Fruit fly (Drosophila melanogaster) whole organism, wandering third instar larva: ENCODE measurements around the gene Gld.

Experiments used
- CG32264 ChIP-seq: fragments of 200-800 bp; sonication (Bioruptor generic); optimal IDR thresholded peaks from 2 replicates; lab custom pipeline; 2016; ENCODE audit warnings: missing biosample characterization, missing genetic modification characterization
- CrebA ChIP-seq: fragments of 200-800 bp; sonication (Bioruptor generic); optimal IDR thresholded peaks from 2 replicates; lab custom pipeline; 2016; ENCODE audit warnings: missing biosample characterization, mild to moderate bottlenecking, missing genetic modification characterization, borderline replicate concordance
- Dif ChIP-seq: fragments of 200-275, 200-300 bp; sonication (Bioruptor generic); optimal IDR thresholded peaks from 2 replicates; lab custom pipeline; 2018; ENCODE audit warnings: missing biosample characterization, missing genetic modification characterization; ENCODE audit not compliant: partially characterized antibody
- GATAd ChIP-seq: sonication (Bioruptor generic); optimal IDR thresholded peaks from 2 replicates; lab custom pipeline; 2016; ENCODE audit warnings: missing biosample characterization, missing genetic modification characterization
- HLH106 ChIP-seq: fragments of 200-800 bp; optimal IDR thresholded peaks from 3 replicates; lab custom pipeline; 2019; ENCODE audit warnings: missing biosample characterization, mild to moderate bottlenecking, missing genetic modification characterization, moderate library complexity
- Hnf4 ChIP-seq: fragments of 200-800 bp; sonication (Bioruptor generic); optimal IDR thresholded peaks from 2 replicates; lab custom pipeline; 2016; ENCODE audit warnings: missing biosample characterization, mild to moderate bottlenecking, missing genetic modification characterization
- Hr78 ChIP-seq: fragments of >200 bp; optimal IDR thresholded peaks from 2 replicates; lab custom pipeline; 2017; ENCODE audit warnings: missing biosample characterization, missing genetic modification characterization
- Mio ChIP-seq: sonication (Bioruptor generic); optimal IDR thresholded peaks from 2 replicates; lab custom pipeline; 2016; ENCODE audit warnings: missing biosample characterization, missing genetic modification characterization
- N ChIP-seq: fragments of >200 bp; optimal IDR thresholded peaks from 2 replicates; lab custom pipeline; 2018; ENCODE audit warnings: missing biosample characterization, missing external identifiers, missing genetic modification characterization
- Sp1 ChIP-seq: fragments of 200-800 bp; sonication (Bioruptor generic); optimal IDR thresholded peaks from 3 replicates; lab custom pipeline; 2019; ENCODE audit warnings: missing biosample characterization, mild to moderate bottlenecking, missing genetic modification characterization, moderate library complexity
- dl ChIP-seq, 2 experiments: fragments of 175-275, 200-275 bp in 1 of 2; fragments of 200-275 bp in 1 of 2; sonication (Bioruptor generic); optimal IDR thresholded peaks; lab custom pipeline; 2018; ENCODE audit warnings: mild to moderate bottlenecking in 2 of 2, missing biosample characterization in 2 of 2, missing genetic modification characterization in 2 of 2, moderate library complexity in 2 of 2; ENCODE audit not compliant: partially characterized antibody in 2 of 2, insufficient read depth in 1 of 2
- dmrt93B ChIP-seq: fragments of 200-800 bp; sonication (Bioruptor generic); optimal IDR thresholded peaks from 2 replicates; lab custom pipeline; 2018; ENCODE audit warnings: missing biosample characterization, mild to moderate bottlenecking, missing genetic modification characterization
- ey ChIP-seq: fragments of 200-800 bp; sonication (Bioruptor generic); optimal IDR thresholded peaks from 2 replicates; lab custom pipeline; 2016; ENCODE audit warnings: missing biosample characterization, missing genetic modification characterization
- fru ChIP-seq: fragments of 200-800 bp; sonication (Bioruptor generic); optimal IDR thresholded peaks from 3 replicates; lab custom pipeline; 2016; ENCODE audit warnings: missing biosample characterization, mild to moderate bottlenecking, missing genetic modification characterization
- h ChIP-seq: fragments of 200-800 bp; sonication (Bioruptor generic); optimal IDR thresholded peaks from 3 replicates; lab custom pipeline; 2016; ENCODE audit warnings: missing biosample characterization, mild to moderate bottlenecking, missing genetic modification characterization
- jim ChIP-seq: fragments of 175-275, 200-325 bp; sonication (Bioruptor generic); optimal IDR thresholded peaks from 2 replicates; lab custom pipeline; 2016; ENCODE audit warnings: missing biosample characterization, mild to moderate bottlenecking, missing genetic modification characterization
- lola ChIP-seq: fragments of >200 bp; optimal IDR thresholded peaks from 2 replicates; lab custom pipeline; 2017; ENCODE audit warnings: missing biosample characterization, missing genetic modification characterization
- pan ChIP-seq: fragments of >200 bp; optimal IDR thresholded peaks from 2 replicates; lab custom pipeline; 2017
- psq ChIP-seq: fragments of 200-800 bp; sonication (Bioruptor generic); optimal IDR thresholded peaks from 3 replicates; lab custom pipeline; 2017; ENCODE audit warnings: missing biosample characterization, mild to moderate bottlenecking, missing genetic modification characterization, moderate library complexity
- rgr ChIP-seq: fragments of 200-800 bp; sonication (Bioruptor generic); optimal IDR thresholded peaks from 3 replicates; lab custom pipeline; 2016; ENCODE audit warnings: missing biosample characterization, mild to moderate bottlenecking, missing genetic modification characterization
- sage ChIP-seq: fragments of 200-800 bp; sonication (Bioruptor generic); optimal IDR thresholded peaks from 2 replicates; lab custom pipeline; 2016; ENCODE audit warnings: missing biosample characterization, mild to moderate bottlenecking, missing genetic modification characterization
- tai ChIP-seq: sonication (Bioruptor generic); optimal IDR thresholded peaks from 2 replicates; lab custom pipeline; 2016; ENCODE audit warnings: missing biosample characterization, missing genetic modification characterization
- usp ChIP-seq: fragments of >200 bp; optimal IDR thresholded peaks from 2 replicates; lab custom pipeline; 2017; ENCODE audit warnings: missing biosample characterization, missing genetic modification characterization
- woc ChIP-seq: sonication (Bioruptor generic); optimal IDR thresholded peaks from 2 replicates; lab custom pipeline; 2016; ENCODE audit warnings: missing biosample characterization, mild to moderate bottlenecking, missing genetic modification characterization

Gene Gld

DNA sequence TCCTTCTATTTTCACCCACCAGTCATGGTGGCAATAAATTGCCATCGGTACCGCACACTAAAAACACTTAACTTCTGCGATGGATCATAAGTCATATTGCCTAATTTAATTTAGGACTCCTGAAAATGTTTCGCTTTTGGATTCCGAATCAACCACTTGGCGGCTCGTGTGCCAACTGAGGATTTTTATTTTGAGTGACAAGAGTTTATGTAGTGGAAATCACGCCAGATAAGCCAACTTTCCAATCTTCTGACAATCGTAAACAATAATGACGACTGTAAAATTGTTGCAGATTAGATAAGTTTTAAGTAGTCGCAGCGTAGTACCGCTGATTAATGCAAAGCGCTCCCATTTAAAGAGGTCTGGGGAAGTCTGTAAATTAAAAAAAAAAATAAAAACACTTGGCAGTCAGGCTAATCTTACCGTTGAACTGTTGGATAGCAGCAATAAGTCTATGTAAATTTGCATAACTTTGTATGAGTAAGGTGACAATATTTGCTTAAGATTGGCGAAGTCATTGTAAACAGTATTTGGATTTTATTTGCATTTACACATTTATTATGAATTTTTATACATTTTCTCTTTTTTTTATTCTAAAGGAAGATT, 48.5 kb downstream of the Gld start, which contains the start of gene CG14606:
CG14606 (minus strand) TSS at position 160 of the 606 bp plus-strand sequence.
- peak; percentile 22 for TF ChIP-seq rgr
- no peak for TF ChIP-seq HLH106
- TF ChIP-seq N (GFP tag; lab: Kevin White, UChicago): no peak
- no peak for TF ChIP-seq h (GFP tag; lab: Kevin White, UChicago)
- no peak for TF ChIP-seq ey (GFP tag; lab: Kevin White, UChicago)
- no peak for TF ChIP-seq CrebA (GFP tag; lab: Kevin White, UChicago)
- TF ChIP-seq sage (GFP tag; lab: Kevin White, UChicago): no peak
- no peak for TF ChIP-seq psq
- TF ChIP-seq, all 38 proteins: peak for 1

DNA sequence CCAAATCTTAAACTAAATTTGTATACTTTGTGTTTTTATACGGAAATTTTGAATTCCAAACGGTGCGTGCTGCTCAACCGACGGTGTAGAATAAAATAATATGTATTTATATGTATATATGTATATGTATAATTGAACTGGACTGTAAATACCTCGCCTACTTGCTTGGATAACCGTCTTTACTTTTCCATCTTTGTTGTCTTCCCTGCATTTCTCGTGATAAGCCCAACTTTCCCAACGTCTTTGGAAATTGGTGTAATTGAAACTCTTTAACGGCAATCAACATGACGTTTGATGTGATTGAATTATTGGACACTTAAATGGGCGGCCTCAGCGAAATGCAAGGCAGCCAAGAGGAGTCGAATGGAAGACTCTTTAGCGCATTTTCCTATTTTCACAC, 57.2 kb downstream of the Gld start, which contains the start of gene CG1288:
CG1288 (minus strand) TSS at position 101 of the 400 bp plus-strand sequence.
- no peak for TF ChIP-seq fru (GFP tag; lab: Kevin White, UChicago)
- no peak for TF ChIP-seq dmrt93B (GFP tag; lab: Kevin White, UChicago)
- no peak for TF ChIP-seq Dif (GFP tag; lab: Kevin White, UChicago)
- no peak for TF ChIP-seq Hnf4
- no peak for TF ChIP-seq GATAd (GFP tag; lab: Kevin White, UChicago)
- TF ChIP-seq Hr78 (GFP tag; lab: Kevin White, UChicago): no peak
- TF ChIP-seq woc (GFP tag; lab: Kevin White, UChicago): no peak
- no peak for TF ChIP-seq pan (lab: Kevin White, UChicago)
- TF ChIP-seq HLH106: no peak
- TF ChIP-seq usp (GFP tag; lab: Kevin White, UChicago): no peak
- no peak for TF ChIP-seq lola (GFP tag; lab: Kevin White, UChicago)
- no peak for TF ChIP-seq tai (GFP tag; lab: Kevin White, UChicago)
- TF ChIP-seq CG32264 (GFP tag; lab: Kevin White, UChicago): no peak
- no peak for TF ChIP-seq sage (GFP tag; lab: Kevin White, UChicago)
- TF ChIP-seq CrebA (GFP tag; lab: Kevin White, UChicago): no peak
- no peak for TF ChIP-seq Sp1 (GFP tag; lab: Kevin White, UChicago)
- TF ChIP-seq dl (GFP tag; optimal IDR thresholded peaks at IDR 0.05; lab: Kevin White, UChicago; ENCODE audit: insufficient read depth in 1 of 2, partially characterized antibody in 2 of 2): no peak
- no peak for TF ChIP-seq Mio (GFP tag; lab: Kevin White, UChicago)
- no peak for TF ChIP-seq jim (GFP tag; lab: Kevin White, UChicago)
- TF ChIP-seq, all 38 proteins: peak for 0
